Worm (Caenorhabditis elegans) whole organism, L1 larva: ENCODE results near the gene ins-34.

Experiments
- C16A3.4 ChIP-seq: fragments of 150-350 bp; optimal IDR thresholded peaks from 2 replicates; lab custom pipeline; 2014; ENCODE audit warnings: missing biosample characterization, missing genetic modification characterization
- blmp-1 ChIP-seq: fragments of 150-350 bp; optimal IDR thresholded peaks from 2 replicates; lab custom pipeline; 2014; ENCODE audit warnings: missing biosample characterization, missing genetic modification characterization
- ceh-63 ChIP-seq: fragments of 200-800 bp; sonication (Bioruptor generic); optimal IDR thresholded peaks from 2 replicates; lab custom pipeline; 2018; ENCODE audit warnings: mild to moderate bottlenecking, missing genetic modification characterization, missing compliant biosample characterization
- ceh-82 ChIP-seq, 3 experiments: fragments of 150-350 bp in 1 of 3; sonication (generic microtip) in 2 of 3; optimal IDR thresholded peaks; 2 replicates each; lab custom pipeline; 2014 to 2017; ENCODE audit warnings: missing biosample characterization in 3 of 3, missing genetic modification characterization in 3 of 3
- ceh-88 ChIP-seq: fragments of 200-800 bp; sonication (Bioruptor generic); IDR thresholded peaks from 2 replicates; pipeline ENCODE4 v1.3.6; 2022; ENCODE audit warnings: missing genetic modification characterization, missing compliant biosample characterization
- dsc-1 ChIP-seq: sonication (generic microtip); optimal IDR thresholded peaks from 2 replicates; lab custom pipeline; 2016; ENCODE audit warnings: mild to moderate bottlenecking, missing genetic modification characterization, missing compliant biosample characterization
- efl-1 ChIP-seq, 4 experiments: fragments of 150-350 bp; optimal IDR thresholded peaks in 3 of 4; peaks in 1 of 4; 1 replicate in 1 of 4; 2 replicates in 3 of 4; lab custom pipeline; 2014; ENCODE audit warnings: missing biosample characterization in 2 of 4, missing genetic modification characterization in 2 of 4, missing genetic modification reagents in 2 of 4
- efl-3 ChIP-seq: fragments of 200-800 bp; sonication (Bioruptor generic); optimal IDR thresholded peaks from 2 replicates; lab custom pipeline; 2018; ENCODE audit warnings: mild to moderate bottlenecking, missing genetic modification characterization, missing compliant biosample characterization
- egl-27 ChIP-seq, 2 experiments: fragments of 150-350 bp in 1 of 2; sonication (generic microtip); optimal IDR thresholded peaks; 3 replicates each; lab custom pipeline; 2017 to 2018; ENCODE audit warnings: missing biosample characterization in 2 of 2, missing genetic modification characterization in 2 of 2, missing genetic modification reagents in 2 of 2
- elt-3 ChIP-seq, 6 experiments: fragments of 150-350 bp in 1 of 6; sonication (generic microtip); optimal IDR thresholded peaks; 2 replicates each; lab custom pipeline; 2017 to 2018; ENCODE audit warnings: missing biosample characterization in 6 of 6, missing genetic modification characterization in 6 of 6, inconsistent platforms in 1 of 6
- fkh-10 ChIP-seq: sonication (generic microtip); optimal IDR thresholded peaks from 2 replicates; lab custom pipeline; 2017; ENCODE audit warnings: missing biosample characterization, missing genetic modification reagents, missing genetic modification characterization
- grh-1 ChIP-seq: fragments of 200-800 bp; sonication (Bioruptor generic); IDR thresholded peaks from 2 replicates; pipeline ENCODE4 v1.3.6; 2022; ENCODE audit warnings: missing genetic modification reagents, missing genetic modification characterization, missing compliant biosample characterization
- hlh-4 ChIP-seq: sonication (generic microtip); optimal IDR thresholded peaks from 2 replicates; lab custom pipeline; 2016; ENCODE audit warnings: mild to moderate bottlenecking, missing genetic modification characterization, missing compliant biosample characterization
- irx-1 ChIP-seq: sonication (generic microtip); optimal IDR thresholded peaks from 2 replicates; lab custom pipeline; 2016; ENCODE audit warnings: missing genetic modification characterization, missing compliant biosample characterization
- jun-1 ChIP-seq: fragments of 150-350 bp; optimal IDR thresholded peaks from 2 replicates; lab custom pipeline; 2014; ENCODE audit warnings: missing biosample characterization, missing genetic modification reagents, missing genetic modification characterization
- lin-39 ChIP-seq: fragments of 150-350 bp; optimal IDR thresholded peaks from 2 replicates; lab custom pipeline; 2014; ENCODE audit warnings: missing biosample characterization, missing genetic modification reagents, missing genetic modification characterization
- mdl-1 ChIP-seq, 2 experiments: fragments of 150-350 bp; optimal IDR thresholded peaks; 2 replicates each; lab custom pipeline; 2014 to 2017; ENCODE audit warnings: missing biosample characterization in 2 of 2, missing genetic modification characterization in 2 of 2, inconsistent platforms in 1 of 2
- mef-2 ChIP-seq: fragments of 150-350 bp; optimal IDR thresholded peaks from 2 replicates; lab custom pipeline; 2014; ENCODE audit warnings: missing biosample characterization, missing genetic modification characterization
- mep-1 ChIP-seq: fragments of 150-350 bp; optimal IDR thresholded peaks from 2 replicates; lab custom pipeline; 2014; ENCODE audit warnings: missing biosample characterization, missing genetic modification characterization
- nhr-11 ChIP-seq: fragments of 150-350 bp; optimal IDR thresholded peaks from 2 replicates; lab custom pipeline; 2014; ENCODE audit warnings: missing biosample characterization, missing genetic modification characterization
- nhr-19 ChIP-seq: fragments of 200-800 bp; sonication (Bioruptor generic); conservative IDR thresholded peaks from 2 replicates; pipeline ENCODE4 v1.3.6; 2022; ENCODE audit warnings: missing genetic modification characterization, missing compliant biosample characterization
- nhr-237 ChIP-seq: fragments of 150-350 bp; optimal IDR thresholded peaks from 2 replicates; lab custom pipeline; 2014; ENCODE audit warnings: missing biosample characterization, missing genetic modification characterization
- nhr-47 ChIP-seq: sonication (generic microtip); optimal IDR thresholded peaks from 2 replicates; lab custom pipeline; 2016; ENCODE audit warnings: mild to moderate bottlenecking, missing genetic modification characterization, moderate library complexity, missing compliant biosample characterization
- nhr-71 ChIP-seq: sonication (generic microtip); optimal IDR thresholded peaks from 2 replicates; lab custom pipeline; 2016; ENCODE audit warnings: mild to moderate bottlenecking, missing genetic modification characterization, moderate library complexity, missing compliant biosample characterization
- nhr-76 ChIP-seq: sonication (generic microtip); optimal IDR thresholded peaks from 2 replicates; lab custom pipeline; 2017; ENCODE audit warnings: missing biosample characterization, missing genetic modification characterization
- nhr-90 ChIP-seq: sonication (generic microtip); optimal IDR thresholded peaks from 2 replicates; lab custom pipeline; 2016; ENCODE audit warnings: mild to moderate bottlenecking, missing genetic modification characterization, missing compliant biosample characterization; ENCODE audit not compliant: poor library complexity
- pqm-1 ChIP-seq: sonication (generic microtip); optimal IDR thresholded peaks from 3 replicates; lab custom pipeline; 2017; ENCODE audit warnings: missing biosample characterization, missing genetic modification characterization
- rnt-1 ChIP-seq: sonication (generic microtip); optimal IDR thresholded peaks from 2 replicates; lab custom pipeline; 2016; ENCODE audit warnings: mild to moderate bottlenecking, missing genetic modification characterization, moderate library complexity, missing compliant biosample characterization
- skn-1 ChIP-seq: fragments of 150-350 bp; optimal IDR thresholded peaks from 2 replicates; lab custom pipeline; 2014; ENCODE audit warnings: missing biosample characterization, missing genetic modification characterization
- sptf-1 ChIP-seq: fragments of 150-350 bp; optimal IDR thresholded peaks from 2 replicates; lab custom pipeline; 2014; ENCODE audit warnings: missing biosample characterization, missing genetic modification characterization
- swsn-7 ChIP-seq: sonication (generic microtip); optimal IDR thresholded peaks from 2 replicates; lab custom pipeline; 2016; ENCODE audit warnings: missing genetic modification characterization, missing compliant biosample characterization
- tbx-2 ChIP-seq: sonication (generic microtip); optimal IDR thresholded peaks from 2 replicates; lab custom pipeline; 2016; ENCODE audit warnings: missing genetic modification characterization, missing compliant biosample characterization
- unc-130 ChIP-seq: fragments of 150-350 bp; optimal IDR thresholded peaks from 2 replicates; lab custom pipeline; 2017; ENCODE audit warnings: missing biosample characterization, missing genetic modification characterization, inconsistent platforms
- unc-30 ChIP-seq: sonication (generic microtip); optimal IDR thresholded peaks from 2 replicates; lab custom pipeline; 2017; ENCODE audit warnings: missing biosample characterization, missing genetic modification characterization
- vab-15 ChIP-seq: sonication (generic microtip); optimal IDR thresholded peaks from 2 replicates; lab custom pipeline; 2017; ENCODE audit warnings: missing genotype, mild to moderate bottlenecking, missing genetic modification characterization, missing compliant biosample characterization
- zag-1 ChIP-seq: fragments of 150-350 bp; optimal IDR thresholded peaks from 2 replicates; lab custom pipeline; 2014; ENCODE audit warnings: missing biosample characterization, missing genetic modification characterization

ins-34 gene

ce11 chrIV:14127805-14128610, 21.6 kb downstream of the ins-34 start, which contains the start of gene H12I19.115 (continued):
- peak; percentile 3 for TF ChIP-seq nhr-47 (tag; lab: Kevin White, UChicago)

DNA sequence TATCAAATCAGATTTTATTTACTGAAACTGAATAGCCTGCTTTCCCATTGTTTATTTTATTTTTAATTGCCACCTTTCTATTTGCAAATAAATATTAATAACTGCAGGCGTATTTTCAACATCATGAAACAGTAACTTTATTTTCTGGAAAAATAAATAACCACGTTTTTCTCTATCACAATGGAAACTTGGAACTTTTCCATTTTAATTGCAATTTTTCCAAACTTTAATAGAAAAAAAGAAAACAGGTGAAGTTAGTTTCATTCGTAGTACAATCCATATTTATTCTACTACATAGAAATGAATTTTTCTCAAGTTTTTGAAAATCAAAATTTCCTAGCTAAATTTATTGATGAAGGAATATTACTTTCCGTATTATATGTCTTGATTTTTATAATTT, 22.7 kb downstream of the ins-34 start, which contains the start of gene srz-42:
srz-42 (plus strand) TSS at position 301 of the 400 bp plus-strand sequence.
- TF ChIP-seq pqm-1 (tag; lab: Kevin White, UChicago) = no peak
- TF ChIP-seq rnt-1 (tag; lab: Kevin White, UChicago) = no peak
- TF ChIP-seq C16A3.4 (tag; lab: Kevin White, UChicago) = no peak
- TF ChIP-seq hlh-4 (tag; lab: Kevin White, UChicago) = no peak
- no peak for TF ChIP-seq nhr-11 (tag; lab: Kevin White, UChicago)
- no peak for TF ChIP-seq mdl-1 (tag; optimal IDR thresholded peaks at IDR 0.05; lab: Kevin White, UChicago)
- no peak for TF ChIP-seq elt-3 (tag; optimal IDR thresholded peaks at IDR 0.05; lab: Kevin White, UChicago)
- no peak for TF ChIP-seq mep-1 (tag; lab: Kevin White, UChicago)

- no peak for TF ChIP-seq zag-1
- TF ChIP-seq C16A3.4 (tag; lab: Kevin White, UChicago) = no peak
- TF ChIP-seq nhr-19 (GFP tag; lab: Robert Waterston, UW) = no peak
- TF ChIP-seq blmp-1 (tag; lab: Kevin White, UChicago) = no peak
- no peak for TF ChIP-seq skn-1 (tag; lab: Kevin White, UChicago)
- no peak for TF ChIP-seq efl-3 (GFP tag; lab: Kevin White, UChicago)
- no peak for TF ChIP-seq sptf-1 (tag; lab: Kevin White, UChicago)
- TF ChIP-seq ceh-82 (tag; optimal IDR thresholded peaks at IDR 0.05; lab: Kevin White, UChicago) = no peak
- no peak for TF ChIP-seq nhr-71
- TF ChIP-seq unc-130 (tag; lab: Kevin White, UChicago) = no peak
These were observed 25.4 kb downstream of the ins-34 start, which contains the start of gene srz-59 for ce11 chrIV:14131770-14132169. srz-59 (plus strand) TSS chrIV:14132070.

DNA sequence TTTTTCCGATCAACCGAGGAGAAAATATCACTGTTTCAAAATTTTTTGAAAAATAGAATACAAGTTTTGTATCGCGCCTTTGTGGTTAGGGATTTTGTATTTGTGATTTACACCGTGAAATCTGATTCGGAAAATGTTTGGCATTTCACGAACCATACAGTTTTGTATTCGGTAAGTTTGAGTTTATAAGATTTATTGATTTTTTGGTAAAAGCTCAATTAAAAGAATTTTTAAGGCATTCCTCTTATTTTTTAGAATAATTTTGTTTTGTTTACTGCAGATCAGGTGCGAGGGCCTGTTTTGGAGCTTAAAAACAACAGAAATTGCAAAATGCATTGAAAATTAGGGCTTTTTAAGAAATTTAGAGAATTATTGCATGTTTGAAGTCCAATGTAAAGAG, 27.0 kb downstream of the ins-34 start:
- TF ChIP-seq zag-1 (no peak), nhr-237 (tag; lab: Kevin White, UChicago) (no peak), unc-130 (tag; lab: Kevin White, UChicago) (no peak), unc-30 (tag; lab: Kevin White, UChicago) (no peak), vab-15 (tag; lab: Kevin White, UChicago) (no peak), egl-27 (tag; optimal IDR thresholded peaks at IDR 0.05; lab: Kevin White, UChicago) (no peak), irx-1 (tag; lab: Kevin White, UChicago) (no peak), lin-39 (tag; lab: Kevin White, UChicago) (no peak), mep-1 (tag; lab: Kevin White, UChicago) (no peak), swsn-7 (no peak), dsc-1 (tag; lab: Kevin White, UChicago) (no peak), C16A3.4 (tag; lab: Kevin White, UChicago) (no peak), grh-1 (no peak), mef-2 (tag; lab: Kevin White, UChicago) (no peak), jun-1 (tag; lab: Kevin White, UChicago) (no peak)
- TF ChIP-seq, all 84 proteins: peak for 0

DNA sequence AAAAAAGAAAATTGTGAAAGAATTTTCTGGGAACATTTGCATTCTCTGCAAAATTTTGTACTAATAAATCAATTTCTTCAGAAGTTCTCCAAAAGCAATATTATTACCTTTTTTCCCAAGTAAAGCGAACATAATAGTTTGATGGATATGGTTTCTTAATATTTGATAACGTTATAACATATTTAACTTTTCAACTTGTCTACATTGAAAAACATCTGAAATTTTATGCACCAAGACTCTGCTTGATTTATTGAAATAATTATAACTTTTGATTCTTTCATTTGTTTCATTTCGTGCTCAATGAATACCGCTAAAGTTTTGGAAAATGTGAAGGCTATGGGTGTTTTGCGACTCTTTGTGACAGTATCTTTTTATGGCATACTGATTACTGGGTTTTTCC, 30.7 kb downstream of the ins-34 start, which contains the start of gene srz-31:
srz-31 (plus strand) TSS at position 301 of the 400 bp plus-strand sequence.
- TF ChIP-seq mef-2 (tag; lab: Kevin White, UChicago) = no peak

DNA sequence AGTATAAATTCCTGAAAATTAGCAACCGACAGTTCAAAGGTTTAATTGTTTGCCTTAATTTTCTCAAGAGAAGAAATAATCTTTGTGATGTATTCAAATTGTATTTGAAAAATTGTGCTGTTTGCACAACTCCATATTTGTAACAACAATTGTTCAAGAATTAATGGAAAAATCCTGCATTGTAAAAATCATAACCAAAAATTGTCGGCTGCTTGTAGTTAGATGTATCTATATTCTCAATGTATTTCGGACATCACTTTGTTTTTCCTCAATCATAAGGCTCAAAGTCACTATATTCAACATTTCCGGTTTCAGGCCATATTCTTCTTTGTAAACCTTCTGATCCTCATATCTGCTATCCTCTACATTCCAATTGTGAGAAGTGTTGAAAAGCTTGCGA, 36.7 kb downstream of the ins-34 start:
- TF ChIP-seq tbx-2 (tag; lab: Kevin White, UChicago) (no peak), nhr-76 (no peak), efl-1 (optimal IDR thresholded peaks at IDR 0.05; lab: Kevin White, UChicago) (no peak), efl-1 (GFP tag; optimal IDR thresholded peaks at IDR 0.05 in 1 of 2; lab: Kevin White, UChicago) (peak in 1 of 2 experiments; percentile 17), skn-1 (tag; lab: Kevin White, UChicago) (no peak), nhr-90 (tag; lab: Kevin White, UChicago) (no peak), ceh-88 (no peak), fkh-10 (GFP tag; lab: Kevin White, UChicago) (no peak), ceh-63 (GFP tag; lab: Kevin White, UChicago) (no peak)
- TF ChIP-seq, all 84 proteins: peak for 1
